Fruit fly (Drosophila melanogaster): Measurements from ENCODE around the gene PICK1.

Gene PICK1

dm6 chr2L:12678286-12678685 lies 16.5 kb upstream of the PICK1 start (continued):
- TF ChIP-seq CG12071 (GFP tag; optimal IDR thresholded peaks at IDR 0.05) (no peak), CG13894 (tag; optimal IDR thresholded peaks at IDR 0.05) (no peak), Eip74EF (GFP tag; optimal IDR thresholded peaks at IDR 0.05) (no peak), D19A (tag; optimal IDR thresholded peaks at IDR 0.05) (no peak), Taf1 (GFP tag; IDR thresholded peaks at IDR 0.05) (no peak), ken (GFP tag; IDR thresholded peaks at IDR 0.05) (no peak), unc-4 (GFP tag; IDR thresholded peaks at IDR 0.05; ENCODE audit: partially characterized antibody) (no peak), Dp (GFP tag; optimal IDR thresholded peaks at IDR 0.05) (no peak), her (GFP tag; optimal IDR thresholded peaks at IDR 0.05) (no peak), dati (GFP tag; IDR thresholded peaks at IDR 0.05) (no peak), CG11560 (tag; IDR thresholded peaks at IDR 0.05) (no peak), CG4360 (GFP tag; IDR thresholded peaks at IDR 0.05) (no peak), vvl (GFP tag; IDR thresholded peaks at IDR 0.05) (peak; percentile 60), rib (GFP tag; IDR thresholded peaks at IDR 0.05) (peak; percentile 32; the same call in 1 of the 2 replicates), sob (GFP tag; IDR thresholded peaks at IDR 0.05) (no peak), CG12744 (GFP tag; optimal IDR thresholded peaks at IDR 0.05) (no peak), hbn (GFP tag; IDR thresholded peaks at IDR 0.05; ENCODE audit: partially characterized antibody) (no peak), Atf3 (GFP tag; optimal IDR thresholded peaks at IDR 0.05) (no peak), CG8924 (tag; optimal IDR thresholded peaks at IDR 0.05) (peak; percentile 3), CG11247 (GFP tag; IDR thresholded peaks at IDR 0.05) (no peak), ap (GFP tag; IDR thresholded peaks at IDR 0.05) (no peak), insv (GFP tag; optimal IDR thresholded peaks at IDR 0.05) (peak; percentile 85 to 97), Lpt (GFP tag; optimal IDR thresholded peaks at IDR 0.05) (no peak), Six4 (GFP tag; optimal IDR thresholded peaks at IDR 0.05) (no peak), CG7786 (GFP tag; optimal IDR thresholded peaks at IDR 0.05) (no peak), chinmo (GFP tag; IDR thresholded peaks at IDR 0.05; ENCODE audit: partially characterized antibody) (0 out of 4 replicates have a peak, but pooled peaks have one; percentile 13), CG6854 (GFP tag; optimal IDR thresholded peaks at IDR 0.05) (no peak), Nf-YC (tag; optimal IDR thresholded peaks at IDR 0.05) (peak; percentile 92), en (GFP tag; optimal IDR thresholded peaks at IDR 0.05) (no peak), br (optimal IDR thresholded peaks at IDR 0.05) (no peak), pho (GFP tag; optimal IDR thresholded peaks at IDR 0.05) (no peak), lov (optimal IDR thresholded peaks at IDR 0.05) (no peak), lov (GFP tag; IDR thresholded peaks at IDR 0.05) (0 out of 3 replicates have a peak, but pooled peaks have one; percentile 35), shn (GFP tag; optimal IDR thresholded peaks at IDR 0.05) (no peak), Sry-δ (GFP tag; optimal IDR thresholded peaks at IDR 0.05) (no peak), CG10565 (GFP tag; optimal IDR thresholded peaks at IDR 0.05) (no peak), CG4854 (GFP tag; optimal IDR thresholded peaks at IDR 0.05) (no peak), CG12155 (GFP tag; optimal IDR thresholded peaks at IDR 0.05) (no peak), CG17802 (tag; optimal IDR thresholded peaks at IDR 0.05) (no peak), kni (GFP tag; optimal IDR thresholded peaks at IDR 0.05) (no peak), ro (GFP tag; IDR thresholded peaks at IDR 0.05) (no peak), ab (GFP tag; optimal IDR thresholded peaks at IDR 0.05) (no peak), CG2199 (GFP tag; IDR thresholded peaks at IDR 0.05) (0 out of 3 replicates have a peak, but pooled peaks have one; percentile 73), ci (GFP tag; IDR thresholded peaks at IDR 0.05) (peak; percentile 48; the same call in 2 of the 3 replicates), tup (GFP tag; optimal IDR thresholded peaks at IDR 0.05) (no peak), pros (GFP tag; optimal IDR thresholded peaks at IDR 0.05) (peak; percentile 11), Ets65A (GFP tag) (no peak), caup (GFP tag; optimal IDR thresholded peaks at IDR 0.05; ENCODE audit: severe bottlenecking) (no peak), fd102C (GFP tag; optimal IDR thresholded peaks at IDR 0.05) (no peak), CG31365 (tag; optimal IDR thresholded peaks at IDR 0.05) (no peak), CG14667 (GFP tag; IDR thresholded peaks at IDR 0.05) (no peak), CG17385 (GFP tag; optimal IDR thresholded peaks at IDR 0.05) (no peak), E2f2 (GFP tag; IDR thresholded peaks at IDR 0.05) (no peak)
